Fruit fly (Drosophila melanogaster) whole organism, embryonic: ENCODE measurements around the gene CG15642.

Source experiments
- BEAF-32 ChIP-seq: fragments of 200-800 bp; sonication (Bioruptor generic); optimal IDR thresholded peaks from 3 replicates; lab custom pipeline; 2017; ENCODE audit warnings: missing biosample characterization, missing genetic modification characterization, mild to moderate bottlenecking, moderate library complexity, missing genetic modification reagents
- CG11398 ChIP-seq: fragments of 200-800 bp; sonication (Bioruptor generic); optimal IDR thresholded peaks from 2 replicates; lab custom pipeline; 2016; ENCODE audit warnings: missing biosample characterization, missing genetic modification characterization
- CG12071 ChIP-seq: fragments of 200-800 bp; sonication (Bioruptor generic); optimal IDR thresholded peaks from 3 replicates; lab custom pipeline; 2018; ENCODE audit warnings: missing biosample characterization, mild to moderate bottlenecking, missing genetic modification characterization
- CG12769 ChIP-seq: fragments of 200-800 bp; sonication (Bioruptor generic); optimal IDR thresholded peaks from 2 replicates; lab custom pipeline; 2019; ENCODE audit warnings: missing biosample characterization, mild to moderate bottlenecking, missing genetic modification characterization, moderate library complexity
- CG12942 ChIP-seq: fragments of 200-800 bp; sonication (Bioruptor generic); optimal IDR thresholded peaks from 3 replicates; lab custom pipeline; 2016; ENCODE audit warnings: missing biosample characterization, missing genetic modification characterization
- CG13894 ChIP-seq: fragments of 200-800 bp; sonication (Bioruptor generic); optimal IDR thresholded peaks from 3 replicates; lab custom pipeline; 2018; ENCODE audit warnings: missing biosample characterization, mild to moderate bottlenecking, missing genetic modification characterization, moderate library complexity
- CG2120 ChIP-seq: fragments of 200-800 bp; sonication (Bioruptor generic); optimal IDR thresholded peaks from 3 replicates; lab custom pipeline; 2016; ENCODE audit warnings: missing biosample characterization, missing genetic modification characterization
- CG3065 ChIP-seq: fragments of 200-800 bp; sonication (Bioruptor generic); optimal IDR thresholded peaks from 2 replicates; lab custom pipeline; 2016; ENCODE audit warnings: missing biosample characterization, missing genetic modification characterization
- CG31224 ChIP-seq: fragments of 200-800 bp; sonication (Bioruptor generic); IDR thresholded peaks from 2 replicates; pipeline ENCODE4 v1.3.6; 2022; ENCODE audit warnings: missing biosample characterization, missing genetic modification characterization
- CG3726 ChIP-seq: fragments of 200-800 bp; sonication (Bioruptor generic); IDR thresholded peaks from 3 replicates; pipeline ENCODE4, ENCODE4 v1.3.6; 2022; ENCODE audit warnings: missing biosample characterization, missing genetic modification characterization
- CG3847 ChIP-seq: fragments of 200-800 bp; sonication (Bioruptor generic); IDR thresholded peaks from 2 replicates; pipeline ENCODE4 v1.3.6; 2022; ENCODE audit warnings: missing biosample characterization, missing genetic modification characterization
- CG6689 ChIP-seq: fragments of 200-800 bp; sonication (Bioruptor generic); IDR thresholded peaks from 2 replicates; pipeline ENCODE4 v1.3.6; 2022; ENCODE audit warnings: missing biosample characterization, missing genetic modification characterization
- CG8944 ChIP-seq: fragments of 200-800 bp; sonication (Bioruptor generic); optimal IDR thresholded peaks from 3 replicates; lab custom pipeline; 2016; ENCODE audit warnings: missing biosample characterization, missing genetic modification characterization
- CG9437 ChIP-seq: fragments of 200-800 bp; sonication (Bioruptor generic); optimal IDR thresholded peaks from 2 replicates; lab custom pipeline; 2018; ENCODE audit warnings: missing biosample characterization, mild to moderate bottlenecking, missing genetic modification characterization
- D19A ChIP-seq: fragments of 200-800 bp; optimal IDR thresholded peaks from 3 replicates; lab custom pipeline; 2019; ENCODE audit warnings: missing biosample characterization, mild to moderate bottlenecking, missing genetic modification characterization, moderate library complexity
- Deaf1 ChIP-seq: fragments of 200-800 bp; optimal IDR thresholded peaks from 3 replicates; lab custom pipeline; 2019; ENCODE audit warnings: missing biosample characterization, mild to moderate bottlenecking, missing genetic modification characterization, moderate library complexity
- Dll ChIP-seq: fragments of 200-800 bp; sonication (Bioruptor generic); IDR thresholded peaks from 4 replicates; pipeline ENCODE4 v1.3.6; 2022; ENCODE audit warnings: missing biosample characterization, missing genetic modification characterization; ENCODE audit not compliant: partially characterized antibody
- Drgx ChIP-seq: fragments of 200-800 bp; sonication (Bioruptor generic); IDR thresholded peaks from 2 replicates; pipeline ENCODE4 v1.3.6; 2022; ENCODE audit warnings: missing biosample characterization, missing genetic modification characterization
- Hsf ChIP-seq: fragments of 200-800 bp; sonication (Bioruptor generic); optimal IDR thresholded peaks from 3 replicates; lab custom pipeline; 2016; ENCODE audit warnings: missing biosample characterization, missing genetic modification characterization
- Sox100B ChIP-seq: fragments of 200-800 bp; sonication (Bioruptor generic); optimal IDR thresholded peaks from 3 replicates; lab custom pipeline; 2018; ENCODE audit warnings: missing biosample characterization, mild to moderate bottlenecking, missing genetic modification characterization
- Xrp1 ChIP-seq: fragments of 200-800 bp; sonication (Bioruptor generic); IDR thresholded peaks from 2 replicates; pipeline ENCODE4 v1.3.6; 2022; ENCODE audit warnings: missing biosample characterization, missing genetic modification characterization
- abd-A ChIP-seq: fragments of 200-800 bp; sonication (Bioruptor generic); optimal IDR thresholded peaks from 3 replicates; lab custom pipeline; 2019; ENCODE audit warnings: missing biosample characterization, mild to moderate bottlenecking, missing genetic modification characterization, moderate library complexity
- amos ChIP-seq: fragments of 200-800 bp; sonication (Bioruptor generic); IDR thresholded peaks from 2 replicates; pipeline ENCODE4 v1.3.6; 2022; ENCODE audit warnings: missing biosample characterization, missing genetic modification characterization; ENCODE audit not compliant: partially characterized antibody
- cg ChIP-seq: fragments of 200-800 bp; sonication (Bioruptor generic); optimal IDR thresholded peaks from 3 replicates; lab custom pipeline; 2019; ENCODE audit warnings: missing biosample characterization, mild to moderate bottlenecking, missing genetic modification characterization, moderate library complexity
- ci ChIP-seq: fragments of 200-800 bp; sonication (Bioruptor generic); IDR thresholded peaks from 3 replicates; pipeline ENCODE4 v1.3.6; 2022; ENCODE audit warnings: missing biosample characterization, missing genetic modification characterization
- crol ChIP-seq: fragments of 200-800 bp; sonication (Bioruptor generic); IDR thresholded peaks from 2 replicates; pipeline ENCODE4 v1.3.6; 2022; ENCODE audit warnings: missing biosample characterization, missing genetic modification characterization
- emc ChIP-seq: fragments of 200-800 bp; sonication (Bioruptor generic); optimal IDR thresholded peaks from 2 replicates; lab custom pipeline; 2016; ENCODE audit warnings: missing biosample characterization, missing genetic modification characterization
- eyg ChIP-seq: fragments of 200-800 bp; sonication (Bioruptor generic); optimal IDR thresholded peaks from 3 replicates; lab custom pipeline; 2016; ENCODE audit warnings: missing biosample characterization, missing genetic modification characterization
- grau ChIP-seq: fragments of 200-800 bp; optimal IDR thresholded peaks from 3 replicates; lab custom pipeline; 2019; ENCODE audit warnings: missing biosample characterization, mild to moderate bottlenecking, missing genetic modification characterization, moderate library complexity
- pum ChIP-seq: fragments of 200-800 bp; sonication (Bioruptor generic); optimal IDR thresholded peaks from 2 replicates; lab custom pipeline; 2016; ENCODE audit warnings: missing biosample characterization, missing genetic modification characterization
- salm ChIP-seq: fragments of 200-800 bp; sonication (Bioruptor generic); optimal IDR thresholded peaks from 2 replicates; lab custom pipeline; 2018; ENCODE audit warnings: missing biosample characterization, mild to moderate bottlenecking, missing genetic modification characterization
- scrt ChIP-seq: fragments of 200-800 bp; sonication (Bioruptor generic); optimal IDR thresholded peaks from 2 replicates; lab custom pipeline; 2018; ENCODE audit warnings: missing biosample characterization, mild to moderate bottlenecking, missing genetic modification characterization, moderate library complexity
- sd ChIP-seq: fragments of 200-800 bp; sonication (Bioruptor generic); optimal IDR thresholded peaks from 3 replicates; lab custom pipeline; 2018; ENCODE audit warnings: missing biosample characterization, mild to moderate bottlenecking, missing genetic modification characterization, moderate library complexity
- slbo ChIP-seq: fragments of 200-800 bp; sonication (Bioruptor generic); IDR thresholded peaks from 2 replicates; pipeline ENCODE4 v1.3.6; 2022; ENCODE audit warnings: missing biosample characterization, missing genetic modification characterization
- unc-4 ChIP-seq: fragments of 200-800 bp; sonication (Bioruptor generic); IDR thresholded peaks from 2 replicates; pipeline ENCODE4 v1.3.6; 2022; ENCODE audit warnings: missing biosample characterization, missing genetic modification characterization; ENCODE audit not compliant: partially characterized antibody
- wdn ChIP-seq: fragments of 200-800 bp; sonication (Bioruptor generic); IDR thresholded peaks from 2 replicates; pipeline ENCODE4 v1.3.6; 2022; ENCODE audit warnings: missing biosample characterization, missing genetic modification characterization

The CG15642 gene

dm6 chrX:15449490-15450326 lies 17.8 kb downstream of the CG15642 start, which contains the start of the genes Scamp and Ahcy (continued):
- no peak for TF ChIP-seq CG8944 (GFP tag; lab: Kevin White, UChicago)
- TF ChIP-seq slbo (GFP tag; lab: Robert Waterston, UW) = 0 out of 2 replicates have a peak, but pooled peaks have one; percentile 20
- peak; percentile 44; the same call in 1 of the 2 replicates for TF ChIP-seq amos
- TF ChIP-seq D19A = no peak
- TF ChIP-seq eyg (GFP tag; lab: Kevin White, UChicago) = no peak
- no peak for TF ChIP-seq CG6689 (GFP tag; lab: Robert Waterston, UW)
- TF ChIP-seq CG12769 (tag; lab: Kevin White, UChicago) = peak; percentile 15
- TF ChIP-seq CG3847 (GFP tag; lab: Robert Waterston, UW) = no peak

DNA sequence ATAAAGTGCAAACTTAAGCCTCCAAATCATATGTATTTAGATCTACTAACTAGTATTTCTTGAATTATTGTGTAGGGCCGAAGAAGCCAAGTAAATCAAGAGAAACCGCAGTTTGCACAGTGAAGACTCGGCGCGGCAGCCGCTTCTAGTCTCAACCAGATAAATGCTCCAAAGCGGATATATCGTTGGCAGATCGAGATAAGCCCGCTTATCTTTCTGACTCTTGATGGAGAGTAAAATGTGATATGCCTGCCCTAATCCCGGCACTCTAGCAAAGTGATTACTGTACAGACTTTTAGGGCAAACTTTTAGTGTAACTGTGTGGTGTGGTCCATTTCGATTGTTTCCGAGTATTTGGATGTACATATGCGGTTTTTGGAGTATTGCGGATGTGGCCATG lies 18.7 kb downstream of the CG15642 start:
- TF ChIP-seq CG12942 (GFP tag; lab: Kevin White, UChicago) (no peak), slbo (GFP tag; lab: Robert Waterston, UW) (peak; percentile 53), Dll (GFP tag; lab: Robert Waterston, UW) (no peak), Sox100B (GFP tag; lab: Kevin White, UChicago) (no peak), grau (tag; lab: Kevin White, UChicago) (peak; percentile 54), CG2120 (GFP tag; lab: Kevin White, UChicago) (peak; percentile 22), Drgx (GFP tag; lab: Robert Waterston, UW) (0 out of 2 replicates have a peak, but pooled peaks have one; percentile 17)

DNA sequence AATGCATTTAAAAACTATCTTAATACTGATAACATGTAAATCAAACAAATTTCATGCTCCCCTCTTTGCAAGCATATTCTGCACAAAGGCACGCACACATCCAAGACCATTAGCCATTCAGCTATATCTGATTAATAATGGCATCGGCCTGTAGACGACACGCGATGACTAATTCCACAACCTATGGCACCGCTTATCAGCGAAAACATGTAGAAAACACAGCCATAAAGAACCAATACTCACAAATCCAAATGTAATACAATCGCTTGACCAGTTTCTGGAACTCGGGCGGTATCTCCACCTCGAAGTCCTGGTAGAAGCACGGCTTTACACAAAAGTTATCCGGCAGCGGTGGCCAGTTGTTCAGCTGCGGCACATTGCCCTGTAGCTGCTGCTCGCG lies 19.4 kb downstream of the CG15642 start:
- no peak for TF ChIP-seq salm (tag; lab: Kevin White, UChicago)
- no peak for TF ChIP-seq BEAF-32 (GFP tag; lab: Kevin White, UChicago)
- no peak for TF ChIP-seq CG9437 (GFP tag; lab: Kevin White, UChicago)
- no peak for TF ChIP-seq ci (GFP tag; lab: Robert Waterston, UW)
- TF ChIP-seq Hsf (GFP tag; lab: Kevin White, UChicago) = no peak
- no peak for TF ChIP-seq sd (tag; lab: Kevin White, UChicago)
- TF ChIP-seq CG11398 (GFP tag; lab: Kevin White, UChicago) = no peak
- no peak for TF ChIP-seq CG3065
- TF ChIP-seq wdn (GFP tag; lab: Robert Waterston, UW) = no peak
- TF ChIP-seq emc (GFP tag; lab: Kevin White, UChicago) = no peak
- TF ChIP-seq CG3726 (GFP tag; lab: Robert Waterston, UW) = no peak
- no peak for TF ChIP-seq scrt (GFP tag; lab: Kevin White, UChicago)
- TF ChIP-seq pum (GFP tag; lab: Kevin White, UChicago) = no peak
- TF ChIP-seq CG31224 (GFP tag; lab: Robert Waterston, UW) = no peak

dm6 chrX:15443502-15443901 lies 24.1 kb downstream of the CG15642 start:
- TF ChIP-seq BEAF-32 (GFP tag; lab: Kevin White, UChicago) (no peak), CG12071 (peak; percentile 25), CG13894 (tag; lab: Kevin White, UChicago) (peak; percentile 48), abd-A (peak; percentile 90), Deaf1 (tag; lab: Kevin White, UChicago) (peak; percentile 92), cg (GFP tag; lab: Kevin White, UChicago) (peak; percentile 16), Xrp1 (no peak), crol (GFP tag; lab: Robert Waterston, UW) (peak; percentile 89), unc-4 (GFP tag; lab: Robert Waterston, UW) (no peak)
